Worm (Caenorhabditis elegans): ENCODE results near the gene srt-31.

DNA sequence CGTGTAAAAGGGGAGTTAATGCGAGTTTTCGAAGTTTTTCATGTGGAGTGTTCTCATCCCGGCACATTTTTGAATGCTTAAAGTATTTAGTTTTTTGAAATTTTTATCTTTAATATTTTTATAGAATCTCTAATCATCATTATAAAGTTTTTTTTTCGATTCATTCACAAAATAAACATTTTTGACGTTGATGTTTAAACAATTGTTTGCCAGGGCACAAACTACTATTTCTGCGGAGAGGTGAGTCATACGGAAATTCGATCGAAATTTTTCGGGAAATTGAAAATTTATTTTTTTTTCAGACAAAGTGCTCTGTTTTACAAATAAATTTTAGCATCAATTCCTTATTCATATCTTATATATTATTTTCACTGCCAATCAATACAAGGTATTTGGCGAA lies 19.1 kb upstream of the srt-31 start, which contains the start of gene nhr-98:
- no peak for TF ChIP-seq ztf-29 (GFP tag; IDR thresholded peaks at IDR 0.05)
- no peak for TF ChIP-seq flt-1 (GFP tag; IDR thresholded peaks at IDR 0.05)
- TF ChIP-seq ztf-23 (GFP tag; IDR thresholded peaks at IDR 0.05): no peak
- TF ChIP-seq T22C8.4 (GFP tag; IDR thresholded peaks at IDR 0.05): no peak
- no peak for TF ChIP-seq tab-1 (GFP tag; IDR thresholded peaks at IDR 0.05)
- no peak for TF ChIP-seq cog-1 (tag; optimal IDR thresholded peaks at IDR 0.05)
- TF ChIP-seq med-1 (GFP tag; optimal IDR thresholded peaks at IDR 0.05; ENCODE audit: insufficient read depth): no peak
- no peak for TF ChIP-seq ref-1 (GFP tag; conservative IDR thresholded peaks at IDR 0.05)
